Fruit fly (Drosophila melanogaster): ENCODE measurements around the gene PIG-K.

Gene PIG-K

DNA sequence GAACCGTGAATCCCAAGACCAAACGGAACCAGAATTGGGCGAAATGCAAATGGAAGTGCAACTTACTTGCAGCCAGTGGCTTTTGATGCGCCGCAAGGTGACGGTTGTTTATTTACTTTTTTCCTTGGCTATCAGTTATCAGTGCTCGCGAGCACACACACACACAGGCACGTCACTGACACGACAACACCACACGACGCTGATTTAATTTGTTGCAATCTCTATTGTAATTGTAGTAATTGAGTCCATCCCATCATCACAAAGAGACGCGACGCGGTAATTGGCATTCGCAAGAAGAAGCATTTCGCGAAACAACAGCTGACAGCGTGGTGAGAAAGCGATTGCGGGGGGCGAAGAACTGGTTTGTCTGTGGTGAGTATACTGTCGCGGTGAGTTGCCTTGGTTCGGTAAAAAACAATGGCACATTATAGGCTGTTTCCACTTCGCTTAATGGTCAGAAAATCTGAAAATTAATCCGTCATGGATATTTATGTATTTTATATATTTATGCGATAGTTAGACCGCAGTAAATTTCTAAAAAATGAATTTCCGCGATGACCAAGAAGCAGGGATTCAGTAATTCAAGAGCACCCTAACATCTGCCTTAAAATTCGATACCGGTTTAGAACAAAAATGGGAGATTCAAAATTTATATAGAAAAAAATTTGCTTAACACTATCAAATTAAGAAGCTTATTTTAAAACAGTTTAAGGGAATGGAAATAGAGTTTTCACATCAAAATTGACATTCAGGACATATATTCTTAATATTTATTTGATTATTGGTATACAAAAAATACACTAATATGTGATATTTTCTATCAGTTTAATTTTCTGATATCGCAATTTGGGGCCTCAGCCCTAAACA lies 33.0 kb upstream of the PIG-K start, which contains the start of the genes Actn and usp (continued):
- TF ChIP-seq Jarid2 (GFP tag; optimal IDR thresholded peaks at IDR 0.05): no peak
- TF ChIP-seq tin (GFP tag; optimal IDR thresholded peaks at IDR 0.05): no peak
- peak in 1 of 2 experiments; percentile 8 for TF ChIP-seq dpn (GFP tag; optimal IDR thresholded peaks at IDR 0.05)
- no peak for TF ChIP-seq CG11696 (GFP tag; IDR thresholded peaks at IDR 0.05)
- TF ChIP-seq CG4282 (GFP tag; optimal IDR thresholded peaks at IDR 0.05): no peak
- peak; percentile 49 for TF ChIP-seq Drgx (GFP tag; IDR thresholded peaks at IDR 0.05)
- TF ChIP-seq Mes4 (GFP tag; optimal IDR thresholded peaks at IDR 0.05): no peak
- TF ChIP-seq Scr (GFP tag; IDR thresholded peaks at IDR 0.05; ENCODE audit: partially characterized antibody): 0 out of 2 replicates have a peak, but pooled peaks have one; percentile 17
- peak; percentile 53 for TF ChIP-seq CG12391 (tag; optimal IDR thresholded peaks at IDR 0.05)
- TF ChIP-seq HLHmδ (GFP tag; optimal IDR thresholded peaks at IDR 0.05): no peak
- no peak for TF ChIP-seq maf-S (GFP tag; optimal IDR thresholded peaks at IDR 0.05)
- TF ChIP-seq CG12659 (GFP tag; optimal IDR thresholded peaks at IDR 0.05): peak; percentile 27
- no peak for TF ChIP-seq nerfin-1 (tag; optimal IDR thresholded peaks at IDR 0.05)
- TF ChIP-seq luna (GFP tag; optimal IDR thresholded peaks at IDR 0.05): no peak
- no peak for TF ChIP-seq scrt (GFP tag; optimal IDR thresholded peaks at IDR 0.05)
- TF ChIP-seq CG17359 (tag; optimal IDR thresholded peaks at IDR 0.05): peak; percentile 8
- TF ChIP-seq Sry-β (GFP tag; optimal IDR thresholded peaks at IDR 0.05): no peak
- no peak for TF ChIP-seq CG3065 (GFP tag; optimal IDR thresholded peaks at IDR 0.05)
- 0 out of 2 replicates have a peak, but pooled peaks have one; percentile 10 for TF ChIP-seq seq (GFP tag; IDR thresholded peaks at IDR 0.05)
- TF ChIP-seq fu2 (GFP tag; optimal IDR thresholded peaks at IDR 0.05): no peak
- no peak for TF ChIP-seq CG10147 (GFP tag; optimal IDR thresholded peaks at IDR 0.05)
- TF ChIP-seq p53 (GFP tag; optimal IDR thresholded peaks at IDR 0.05): no peak
- no peak for TF ChIP-seq en (GFP tag; optimal IDR thresholded peaks at IDR 0.05)
- 0 out of 2 replicates have a peak, but pooled peaks have one; percentile 10 for TF ChIP-seq HLH3B (GFP tag; IDR thresholded peaks at IDR 0.05)
- TF ChIP-seq gce (GFP tag; IDR thresholded peaks at IDR 0.05): no peak
- TF ChIP-seq H2.0 (GFP tag; IDR thresholded peaks at IDR 0.05): no peak
- no peak for TF ChIP-seq fd102C (GFP tag; optimal IDR thresholded peaks at IDR 0.05)
- TF ChIP-seq GATAe (GFP tag; conservative IDR thresholded peaks at IDR 0.05): no peak
- no peak for TF ChIP-seq ERR (GFP tag; optimal IDR thresholded peaks at IDR 0.05)
- no peak; the same call in 1 of the 2 replicates for TF ChIP-seq Bgb (GFP tag; IDR thresholded peaks at IDR 0.05; ENCODE audit: partially characterized antibody)
- peak; percentile 44 for TF ChIP-seq CG2678 (tag; optimal IDR thresholded peaks at IDR 0.05)
- no peak for TF ChIP-seq gro (GFP tag; optimal IDR thresholded peaks at IDR 0.05)
- no peak for TF ChIP-seq tna (GFP tag; IDR thresholded peaks at IDR 0.05; ENCODE audit: partially characterized antibody)
- TF ChIP-seq Adf1 (GFP tag; IDR thresholded peaks at IDR 0.05): no peak
- no peak for TF ChIP-seq ttk (GFP tag; IDR thresholded peaks at IDR 0.05)
- no peak for TF ChIP-seq ato (GFP tag; IDR thresholded peaks at IDR 0.05; ENCODE audit: partially characterized antibody)
- no peak for TF ChIP-seq CG13296 (GFP tag; optimal IDR thresholded peaks at IDR 0.05)
- TF ChIP-seq CG12769 (tag; optimal IDR thresholded peaks at IDR 0.05): peak; percentile 17
- TF ChIP-seq CG17328 (GFP tag; IDR thresholded peaks at IDR 0.05): no peak
- no peak for TF ChIP-seq kay (GFP tag; optimal IDR thresholded peaks at IDR 0.05)
- no peak for TF ChIP-seq gt (GFP tag; IDR thresholded peaks at IDR 0.05)
- TF ChIP-seq wor (GFP tag; IDR thresholded peaks at IDR 0.05): no peak
- TF ChIP-seq CG14965 (GFP tag; optimal IDR thresholded peaks at IDR 0.05; ENCODE audit: borderline replicate concordance): no peak
- TF ChIP-seq dmrt99B (tag; optimal IDR thresholded peaks at IDR 0.05): peak; percentile 22
- no peak for TF ChIP-seq Neu2 (GFP tag; optimal IDR thresholded peaks at IDR 0.05; ENCODE audit: borderline replicate concordance)
- peak; percentile 63 for TF ChIP-seq nom (GFP tag; optimal IDR thresholded peaks at IDR 0.05)
- no peak for TF ChIP-seq CG13123 (GFP tag; optimal IDR thresholded peaks at IDR 0.05)
- TF ChIP-seq bowl (GFP tag; IDR thresholded peaks at IDR 0.05): no peak
- no peak for TF ChIP-seq CG9876 (GFP tag; optimal IDR thresholded peaks at IDR 0.05)
